Worm (Caenorhabditis elegans) whole organism, L3 larva: ENCODE measurements around the gene T20B12.5.

Experiments used
- ZK546.5 ChIP-seq: sonication (generic microtip); optimal IDR thresholded peaks from 2 replicates; lab custom pipeline; 2017; ENCODE audit warnings: missing biosample characterization, missing genetic modification characterization
- aly-2 ChIP-seq: fragments of 150-350 bp; optimal IDR thresholded peaks from 2 replicates; lab custom pipeline; 2014; ENCODE audit warnings: missing biosample characterization, missing genetic modification characterization
- ama-1 ChIP-seq: fragments of 150-350 bp; optimal IDR thresholded peaks from 2 replicates; lab custom pipeline; 2018
- ceh-9 ChIP-seq: sonication (generic microtip); optimal IDR thresholded peaks from 2 replicates; lab custom pipeline; 2018; ENCODE audit warnings: missing biosample characterization, missing genetic modification characterization
- egl-27 ChIP-seq: sonication (generic microtip); optimal IDR thresholded peaks from 4 replicates; lab custom pipeline; 2017; ENCODE audit warnings: missing biosample characterization, missing genetic modification reagents, missing genetic modification characterization
- egl-5 ChIP-seq: fragments of 150-350 bp; optimal IDR thresholded peaks from 2 replicates; lab custom pipeline; 2017; ENCODE audit warnings: missing biosample characterization, missing genetic modification reagents, missing genetic modification characterization, inconsistent platforms
- elt-1 ChIP-seq: fragments of 150-350 bp; optimal IDR thresholded peaks from 2 replicates; lab custom pipeline; 2014; ENCODE audit warnings: missing biosample characterization, missing genetic modification characterization
- elt-2 ChIP-seq: sonication (generic microtip); optimal IDR thresholded peaks from 2 replicates; lab custom pipeline; 2016; ENCODE audit warnings: missing genetic modification reagents, mild to moderate bottlenecking, missing genetic modification characterization, missing compliant biosample characterization
- elt-3 ChIP-seq, 3 experiments: fragments of 150-350 bp in 1 of 3; sonication (generic microtip) in 2 of 3; optimal IDR thresholded peaks; 2 replicates in 2 of 3; 4 replicates in 1 of 3; lab custom pipeline; 2014 to 2017; ENCODE audit warnings: missing biosample characterization in 3 of 3, missing genetic modification characterization in 3 of 3
- eor-1 ChIP-seq, 2 experiments: fragments of 150-350 bp; optimal IDR thresholded peaks; 2 replicates each; lab custom pipeline; 2014 to 2018; ENCODE audit warnings: missing biosample characterization in 2 of 2, missing genetic modification characterization in 2 of 2
- fkh-2 ChIP-seq: fragments of 150-350 bp; optimal IDR thresholded peaks from 2 replicates; lab custom pipeline; 2014; ENCODE audit warnings: missing biosample characterization, missing genetic modification reagents, missing genetic modification characterization
- fos-1 ChIP-seq: fragments of 150-350 bp; optimal IDR thresholded peaks from 2 replicates; lab custom pipeline; 2014; ENCODE audit warnings: missing biosample characterization, missing genetic modification characterization
- hmg-11 ChIP-seq: sonication (generic microtip); optimal IDR thresholded peaks from 2 replicates; lab custom pipeline; 2016; ENCODE audit warnings: missing genetic modification characterization, missing compliant biosample characterization
- jun-1 ChIP-seq: fragments of 150-350 bp; optimal IDR thresholded peaks from 2 replicates; lab custom pipeline; 2014; ENCODE audit warnings: missing biosample characterization, missing genetic modification reagents, missing genetic modification characterization
- lin-15B ChIP-seq: fragments of 150-350 bp; optimal IDR thresholded peaks from 2 replicates; lab custom pipeline; 2014; ENCODE audit warnings: missing biosample characterization, missing genetic modification characterization
- lin-39 ChIP-seq: fragments of 150-350 bp; optimal IDR thresholded peaks from 2 replicates; lab custom pipeline; 2018; ENCODE audit warnings: missing biosample characterization, missing genetic modification reagents, missing genetic modification characterization
- lsy-12 ChIP-seq: sonication (generic microtip); optimal IDR thresholded peaks from 2 replicates; lab custom pipeline; 2016; ENCODE audit warnings: mild to moderate bottlenecking, missing genetic modification characterization, missing compliant biosample characterization
- mdl-1 ChIP-seq: fragments of 150-350 bp; optimal IDR thresholded peaks from 2 replicates; lab custom pipeline; 2014; ENCODE audit warnings: missing biosample characterization, missing genetic modification characterization
- mml-1 ChIP-seq: fragments of 150-350 bp; sonication (generic microtip); optimal IDR thresholded peaks from 3 replicates; lab custom pipeline; 2014; ENCODE audit warnings: missing biosample characterization, missing genetic modification characterization
- nfya-1 ChIP-seq: sonication (generic microtip); optimal IDR thresholded peaks from 2 replicates; lab custom pipeline; 2017; ENCODE audit warnings: missing genetic modification characterization, mild to moderate bottlenecking, missing compliant biosample characterization, antibody characterized with exemption, moderate library complexity; ENCODE audit not compliant: insufficient read depth
- nhr-11 ChIP-seq: fragments of 150-350 bp; optimal IDR thresholded peaks from 2 replicates; lab custom pipeline; 2014; ENCODE audit warnings: missing biosample characterization, missing genetic modification characterization
- nhr-12 ChIP-seq: fragments of 150-350 bp; optimal IDR thresholded peaks from 2 replicates; lab custom pipeline; 2014; ENCODE audit warnings: missing biosample characterization, missing genetic modification characterization
- nhr-23 ChIP-seq: fragments of 150-350 bp; optimal IDR thresholded peaks from 2 replicates; lab custom pipeline; 2014; ENCODE audit warnings: missing biosample characterization, missing genetic modification reagents, missing genetic modification characterization
- nhr-237 ChIP-seq: fragments of 150-350 bp; optimal IDR thresholded peaks from 2 replicates; lab custom pipeline; 2014; ENCODE audit warnings: missing biosample characterization, missing genetic modification characterization
- nhr-25 ChIP-seq: sonication (generic microtip); optimal IDR thresholded peaks from 2 replicates; lab custom pipeline; 2017; ENCODE audit warnings: missing biosample characterization, missing genetic modification characterization
- nhr-43 ChIP-seq: sonication (generic microtip); optimal IDR thresholded peaks from 2 replicates; lab custom pipeline; 2016; ENCODE audit warnings: mild to moderate bottlenecking, missing genetic modification characterization, missing compliant biosample characterization; ENCODE audit not compliant: poor library complexity, severe bottlenecking
- nhr-76 ChIP-seq: fragments of 150-350 bp; sonication (generic microtip); optimal IDR thresholded peaks from 5 replicates; lab custom pipeline; 2014; ENCODE audit warnings: missing biosample characterization, missing genetic modification characterization
- pha-4 ChIP-seq: fragments of 150-350 bp; optimal IDR thresholded peaks from 2 replicates; lab custom pipeline; 2014; ENCODE audit warnings: missing biosample characterization, missing genetic modification reagents, missing genetic modification characterization
- pqm-1 ChIP-seq: fragments of 150-350 bp; optimal IDR thresholded peaks from 2 replicates; lab custom pipeline; 2017; ENCODE audit warnings: missing biosample characterization, missing genetic modification characterization, inconsistent platforms
- sea-2 ChIP-seq: fragments of 150-350 bp; sonication (generic microtip); optimal IDR thresholded peaks from 4 replicates; lab custom pipeline; 2014; ENCODE audit warnings: missing biosample characterization, missing genetic modification reagents, missing genetic modification characterization
- skn-1 ChIP-seq: fragments of 150-350 bp; optimal IDR thresholded peaks from 2 replicates; lab custom pipeline; 2014; ENCODE audit warnings: missing biosample characterization, missing genetic modification characterization
- snpc-4 ChIP-seq: fragments of 150-350 bp; optimal IDR thresholded peaks from 2 replicates; lab custom pipeline; 2014; ENCODE audit warnings: missing biosample characterization, missing genetic modification characterization
- tbx-2 ChIP-seq: sonication (generic microtip); optimal IDR thresholded peaks from 2 replicates; lab custom pipeline; 2016; ENCODE audit warnings: mild to moderate bottlenecking, missing genetic modification characterization, missing compliant biosample characterization
- unc-39 ChIP-seq: sonication (generic microtip); optimal IDR thresholded peaks from 4 replicates; lab custom pipeline; 2017; ENCODE audit warnings: missing biosample characterization, missing genetic modification characterization
- zag-1 ChIP-seq: fragments of 150-350 bp; optimal IDR thresholded peaks from 2 replicates; lab custom pipeline; 2014; ENCODE audit warnings: missing biosample characterization, missing genetic modification characterization
- ztf-11 ChIP-seq: fragments of 150-350 bp; optimal IDR thresholded peaks from 2 replicates; lab custom pipeline; 2014; ENCODE audit warnings: missing biosample characterization, missing genetic modification characterization
- ztf-4 ChIP-seq: fragments of 150-350 bp; optimal IDR thresholded peaks from 2 replicates; lab custom pipeline; 2014; ENCODE audit warnings: missing biosample characterization, missing genetic modification characterization

The T20B12.5 gene

DNA sequence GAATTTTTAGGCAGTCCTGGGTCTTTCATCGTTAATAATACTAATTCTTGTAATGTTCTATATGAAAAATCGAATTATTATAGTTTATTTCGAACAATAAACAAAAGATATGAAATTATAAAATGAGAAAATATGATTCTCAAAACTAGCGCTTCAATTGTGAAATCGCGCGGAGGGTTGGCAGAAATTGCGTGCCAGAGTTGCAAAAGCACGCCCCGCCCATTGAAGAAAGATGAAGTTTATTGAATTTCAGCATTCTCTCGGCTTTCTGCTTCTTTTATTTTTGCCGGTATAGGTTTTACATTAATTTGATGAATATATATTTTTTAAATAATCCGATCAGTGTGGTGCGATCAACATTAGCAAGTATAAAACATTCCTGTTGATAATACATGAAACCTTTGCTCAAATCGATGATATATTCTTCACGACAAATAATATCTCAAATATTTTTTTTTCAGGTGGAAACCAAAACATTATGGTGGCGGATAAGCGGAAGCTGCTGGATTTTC is 7.8 kb downstream of the T20B12.5 start, which contains the start of the genes eco-1 and hmgr-1:
Gene eco-1 (minus strand): TSS at position 59 of the 512 bp plus-strand sequence.
Gene hmgr-1 (plus strand): TSS at position 462 of the 512 bp plus-strand sequence.
- TF ChIP-seq skn-1 (tag; lab: Kevin White, UChicago) (no peak), lin-15B (tag; lab: Kevin White, UChicago) (peak; percentile 35), nhr-237 (tag; lab: Kevin White, UChicago) (no peak), lin-39 (peak; percentile 41), nfya-1 (tag; lab: Kevin White, UChicago) (peak; percentile 55), hmg-11 (tag; lab: Kevin White, UChicago) (peak; percentile 52), nhr-43 (tag; lab: Kevin White, UChicago) (peak; percentile 26), snpc-4 (tag; lab: Kevin White, UChicago) (peak; percentile 4), tbx-2 (tag; lab: Kevin White, UChicago) (no peak), nhr-23 (tag; lab: Kevin White, UChicago) (peak; percentile 13), nhr-12 (tag; lab: Kevin White, UChicago) (no peak)

DNA sequence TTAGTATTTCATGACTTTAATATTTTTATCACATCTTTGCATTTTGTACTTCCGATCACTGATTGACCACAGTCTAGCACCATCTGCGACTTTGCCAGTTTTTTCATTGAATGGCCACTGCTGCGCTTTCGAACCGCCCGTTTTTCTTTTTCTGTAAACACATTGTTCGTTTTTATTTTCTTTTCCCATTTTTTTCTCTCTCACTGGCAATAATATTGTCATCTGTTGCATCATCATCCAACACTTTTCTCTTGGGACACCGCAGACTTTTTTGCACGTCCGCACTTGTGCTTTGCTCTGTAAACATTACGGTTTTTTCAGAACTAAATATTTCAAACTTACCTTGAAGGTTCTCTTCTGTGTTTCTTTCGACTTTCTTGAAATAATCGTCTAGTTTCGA is 8.3 kb downstream of the T20B12.5 start:
- TF ChIP-seq ZK546.5 (tag; lab: Kevin White, UChicago) (no peak), nfya-1 (tag; lab: Kevin White, UChicago) (peak; percentile 8), pha-4 (peak; percentile 82), hmg-11 (tag; lab: Kevin White, UChicago) (no peak), fos-1 (tag; lab: Kevin White, UChicago) (no peak), jun-1 (no peak), lin-39 (no peak), ama-1 (no peak), nhr-12 (tag; lab: Kevin White, UChicago) (no peak)

DNA sequence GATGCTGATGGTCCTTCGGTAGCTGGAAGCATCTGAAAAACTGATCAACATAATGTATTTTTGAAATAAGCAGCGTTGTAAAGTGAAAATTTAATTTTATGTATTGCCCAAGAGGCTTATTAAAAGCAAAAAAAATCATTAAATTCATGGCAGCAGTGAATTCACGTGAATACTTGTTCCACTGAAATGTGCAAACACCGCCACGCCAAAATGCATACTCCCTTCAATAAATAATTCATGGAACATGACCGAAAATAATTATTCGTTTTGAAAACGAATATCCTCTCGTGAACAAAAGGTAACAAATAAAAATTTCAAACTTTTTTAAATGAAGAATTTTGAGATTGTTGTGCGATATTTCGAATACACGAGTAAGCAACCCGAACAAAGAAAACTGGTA is 9.6 kb downstream of the T20B12.5 start, which contains the start of gene F08F8.10:
Gene F08F8.10 (minus strand): TSS at position 38 of the 400 bp plus-strand sequence.
- no peak for TF ChIP-seq pqm-1 (tag; lab: Kevin White, UChicago)
- no peak for TF ChIP-seq elt-2 (tag; lab: Kevin White, UChicago)
- TF ChIP-seq egl-5 (tag; lab: Kevin White, UChicago), result peak; percentile 35
- no peak for TF ChIP-seq sea-2 (GFP tag; lab: Kevin White, UChicago)
- TF ChIP-seq lin-39, result no peak
- no peak for TF ChIP-seq ztf-11
- TF ChIP-seq eor-1 (tag; optimal IDR thresholded peaks at IDR 0.05; lab: Kevin White, UChicago), result no peak
- peak; percentile 18 for TF ChIP-seq nhr-25
- TF ChIP-seq elt-3 (tag; optimal IDR thresholded peaks at IDR 0.05; lab: Kevin White, UChicago), result no peak
- peak; percentile 33 for TF ChIP-seq nfya-1 (tag; lab: Kevin White, UChicago)
- no peak for TF ChIP-seq lin-15B (tag; lab: Kevin White, UChicago)
- peak; percentile 47 for TF ChIP-seq snpc-4 (tag; lab: Kevin White, UChicago)
- peak; percentile 27 for TF ChIP-seq hmg-11 (tag; lab: Kevin White, UChicago)
- TF ChIP-seq lsy-12 (tag; lab: Kevin White, UChicago), result no peak
- TF ChIP-seq pha-4, result peak; percentile 63
- TF ChIP-seq jun-1, result no peak
- no peak for TF ChIP-seq zag-1 (tag; lab: Kevin White, UChicago)

DNA sequence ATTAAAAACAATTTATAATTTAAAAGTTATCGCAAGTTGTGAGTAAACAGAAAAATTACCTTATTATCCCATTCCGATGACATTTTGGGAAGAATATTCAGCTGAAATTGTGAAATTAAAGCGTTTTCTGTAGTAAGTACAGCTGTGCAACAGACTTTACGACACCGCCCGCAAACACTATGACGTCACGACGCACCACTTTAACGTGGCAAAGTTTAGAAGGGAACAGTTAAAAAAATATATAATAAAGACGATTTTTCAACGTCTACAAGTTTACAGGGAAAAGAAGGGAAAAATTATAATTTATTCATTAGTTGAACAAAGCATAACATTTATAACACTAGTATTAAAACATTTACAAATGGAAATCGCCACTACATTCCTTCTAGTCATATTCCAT is 13.0 kb downstream of the T20B12.5 start, which contains the start of gene F08F8.9:
Gene F08F8.9 (minus strand): TSS at position 101 of the 400 bp plus-strand sequence.
- TF ChIP-seq ztf-11 (no peak), elt-2 (tag; lab: Kevin White, UChicago) (peak; percentile 1), pha-4 (peak; percentile 4), egl-27 (no peak), ztf-4 (tag; lab: Kevin White, UChicago) (no peak), nhr-12 (tag; lab: Kevin White, UChicago) (no peak), ZK546.5 (tag; lab: Kevin White, UChicago) (no peak)
- TF ChIP-seq, all 47 proteins: peak for 2

DNA sequence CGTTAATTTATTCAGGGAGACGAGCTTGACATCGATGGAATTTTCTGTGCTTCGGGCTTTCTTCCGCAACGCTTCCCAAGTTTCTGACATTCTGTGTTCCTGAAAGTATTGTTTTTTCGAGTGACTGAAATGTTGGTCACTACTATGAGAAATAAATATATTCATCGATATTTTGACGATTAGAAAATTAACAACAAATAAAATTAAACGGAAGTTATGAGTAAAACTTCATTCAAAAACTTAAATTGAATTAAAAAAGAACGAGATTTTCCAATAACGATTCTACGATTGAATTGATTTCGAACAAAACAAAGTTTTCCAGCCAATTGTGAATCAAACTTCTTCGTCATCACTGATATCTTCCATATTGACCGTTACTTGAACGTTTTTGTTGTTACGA is 17.8 kb downstream of the T20B12.5 start, which contains the start of gene gos-28:
Gene gos-28 (minus strand): TSS at position 101 of the 400 bp plus-strand sequence.
- TF ChIP-seq jun-1 (no peak), unc-39 (tag; lab: Kevin White, UChicago) (no peak), mml-1 (tag; lab: Kevin White, UChicago) (no peak), nhr-23 (tag; lab: Kevin White, UChicago) (no peak), nhr-25 (no peak), fkh-2 (tag; lab: Kevin White, UChicago) (no peak), elt-3 (tag; optimal IDR thresholded peaks at IDR 0.05; lab: Kevin White, UChicago) (no peak), aly-2 (no peak), ceh-9 (tag; lab: Kevin White, UChicago) (no peak), hmg-11 (tag; lab: Kevin White, UChicago) (no peak), nhr-12 (tag; lab: Kevin White, UChicago) (no peak), elt-2 (tag; lab: Kevin White, UChicago) (no peak), nhr-76 (tag; lab: Kevin White, UChicago) (no peak), mdl-1 (tag; lab: Kevin White, UChicago) (no peak), elt-1 (tag; lab: Kevin White, UChicago) (no peak), nhr-11 (tag; lab: Kevin White, UChicago) (no peak), pha-4 (no peak)
- TF ChIP-seq, all 47 proteins: peak for 0
